Fruit fly (Drosophila melanogaster): ENCODE measurements around the gene CG32832.

DNA sequence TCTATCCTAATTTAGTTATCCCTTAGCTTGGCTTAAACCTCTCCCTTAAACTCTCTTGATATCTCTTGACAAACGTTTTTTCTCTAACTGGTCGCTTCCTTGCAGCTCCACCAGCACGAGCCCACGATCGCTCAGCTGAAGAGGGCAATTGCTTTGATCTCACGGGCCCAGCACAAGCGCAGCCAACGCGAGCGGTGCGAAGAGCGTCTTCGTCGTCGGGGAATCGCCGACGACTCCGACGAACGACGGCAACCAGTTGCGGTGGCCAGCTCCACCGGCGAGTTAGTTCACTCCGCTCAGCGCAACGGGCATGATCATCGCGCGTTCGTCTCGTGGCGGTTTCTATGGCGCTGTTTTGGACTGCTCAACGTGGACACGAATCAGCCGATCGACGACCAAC is 1.8 kb upstream of the CG32832 start:
- TF ChIP-seq psq (optimal IDR thresholded peaks at IDR 0.05), result no peak
- TF ChIP-seq ttk (optimal IDR thresholded peaks at IDR 0.05), result no peak
- no peak for TF ChIP-seq Myc (optimal IDR thresholded peaks at IDR 0.05)

All from Kc167 (cell line).